Worm (Caenorhabditis elegans): Measurements from ENCODE around the gene C17C3.3.

C17C3.3 gene

ce11 chrII:5594210-5594764, 32.8 kb downstream of the C17C3.3 start, which contains the start of gene ttc-4:
Gene ttc-4 (plus strand): TSS chrII:5594714.
- TF ChIP-seq nhr-77 (tag; optimal IDR thresholded peaks at IDR 0.05) (no peak), elt-3 (tag; optimal IDR thresholded peaks at IDR 0.05) (no peak), nhr-23 (tag; optimal IDR thresholded peaks at IDR 0.05) (peak; percentile 38), lin-15B (tag; optimal IDR thresholded peaks at IDR 0.05) (peak; percentile 65), nhr-25 (tag; optimal IDR thresholded peaks at IDR 0.05) (no peak), ceh-16 (tag; optimal IDR thresholded peaks at IDR 0.05) (no peak), aly-2 (tag; optimal IDR thresholded peaks at IDR 0.05) (no peak), ceh-9 (tag; optimal IDR thresholded peaks at IDR 0.05) (no peak), zag-1 (tag; optimal IDR thresholded peaks at IDR 0.05) (no peak), ceh-82 (tag; optimal IDR thresholded peaks at IDR 0.05) (no peak), egl-27 (tag; optimal IDR thresholded peaks at IDR 0.05) (no peak), nfya-1 (tag; optimal IDR thresholded peaks at IDR 0.05; ENCODE audit: insufficient read depth) (peak; percentile 58), unc-62 (GFP tag; optimal IDR thresholded peaks at IDR 0.05) (no peak), ama-1 (optimal IDR thresholded peaks at IDR 0.05) (no peak), snpc-4 (tag; optimal IDR thresholded peaks at IDR 0.05) (peak; percentile 75), elt-2 (tag; optimal IDR thresholded peaks at IDR 0.05) (peak; percentile 39), pqm-1 (tag; optimal IDR thresholded peaks at IDR 0.05) (peak; percentile 51), fos-1 (tag; optimal IDR thresholded peaks at IDR 0.05) (no peak), fkh-10 (GFP tag; optimal IDR thresholded peaks at IDR 0.05) (no peak), pha-4 (tag; optimal IDR thresholded peaks at IDR 0.05) (peak; percentile 71), nhr-11 (tag; optimal IDR thresholded peaks at IDR 0.05) (no peak), nhr-76 (tag; optimal IDR thresholded peaks at IDR 0.05) (no peak)

- TF ChIP-seq ZK546.5 (tag; optimal IDR thresholded peaks at IDR 0.05) (no peak), nhr-67 (tag; optimal IDR thresholded peaks at IDR 0.05) (no peak), fos-1 (tag; optimal IDR thresholded peaks at IDR 0.05) (no peak), mml-1 (tag; optimal IDR thresholded peaks at IDR 0.05) (no peak), snpc-4 (tag; optimal IDR thresholded peaks at IDR 0.05) (no peak), ceh-28 (tag; optimal IDR thresholded peaks at IDR 0.05) (no peak), lin-39 (tag; optimal IDR thresholded peaks at IDR 0.05) (no peak), nhr-23 (tag; optimal IDR thresholded peaks at IDR 0.05) (no peak), unc-62 (GFP tag; optimal IDR thresholded peaks at IDR 0.05) (no peak), elt-2 (tag; optimal IDR thresholded peaks at IDR 0.05) (no peak), ceh-16 (tag; optimal IDR thresholded peaks at IDR 0.05) (no peak), lin-15B (tag; optimal IDR thresholded peaks at IDR 0.05) (no peak), hmg-11 (tag; optimal IDR thresholded peaks at IDR 0.05) (no peak), nhr-28 (tag; optimal IDR thresholded peaks at IDR 0.05) (no peak)
Observed at ce11 chrII:5596247-5596646, 34.7 kb downstream of the C17C3.3 start, which contains the start of gene C17G10.1. Gene C17G10.1 (plus strand): TSS chrII:5596547.

ce11 chrII:5599326-5600044, 37.9 kb downstream of the C17C3.3 start, which contains the start of gene C17G10.10:
Gene C17G10.10 (minus strand): TSS chrII:5599376.
- TF ChIP-seq ama-1 (optimal IDR thresholded peaks at IDR 0.05) (peak; percentile 93), nhr-28 (tag; optimal IDR thresholded peaks at IDR 0.05) (peak; percentile 30), elt-1 (tag; optimal IDR thresholded peaks at IDR 0.05) (no peak), mdl-1 (tag; optimal IDR thresholded peaks at IDR 0.05) (peak; percentile 34), nfya-1 (tag; optimal IDR thresholded peaks at IDR 0.05; ENCODE audit: insufficient read depth) (peak; percentile 75), mml-1 (tag; optimal IDR thresholded peaks at IDR 0.05) (no peak), nhr-76 (tag; optimal IDR thresholded peaks at IDR 0.05) (no peak), daf-12 (tag; optimal IDR thresholded peaks at IDR 0.05) (no peak), lsy-12 (tag; optimal IDR thresholded peaks at IDR 0.05) (peak; percentile 61), zag-1 (tag; optimal IDR thresholded peaks at IDR 0.05) (no peak), skn-1 (tag; optimal IDR thresholded peaks at IDR 0.05) (peak; percentile 9), lin-39 (tag; optimal IDR thresholded peaks at IDR 0.05) (peak; percentile 38), jun-1 (tag; optimal IDR thresholded peaks at IDR 0.05) (peak; percentile 29), ceh-28 (tag; optimal IDR thresholded peaks at IDR 0.05) (peak; percentile 47), ceh-16 (tag; optimal IDR thresholded peaks at IDR 0.05) (no peak), nhr-23 (tag; optimal IDR thresholded peaks at IDR 0.05) (peak; percentile 84), ZK546.5 (tag; optimal IDR thresholded peaks at IDR 0.05) (no peak), pqm-1 (tag; optimal IDR thresholded peaks at IDR 0.05) (peak; percentile 55), eor-1 (tag; optimal IDR thresholded peaks at IDR 0.05) (no peak), pha-4 (tag; optimal IDR thresholded peaks at IDR 0.05) (peak; percentile 49), hmg-11 (tag; optimal IDR thresholded peaks at IDR 0.05) (peak; percentile 60), nhr-237 (tag; optimal IDR thresholded peaks at IDR 0.05) (no peak), aly-2 (tag; optimal IDR thresholded peaks at IDR 0.05) (no peak), R02D3.7 (tag; optimal IDR thresholded peaks at IDR 0.05) (peak; percentile 10), sea-2 (GFP tag; optimal IDR thresholded peaks at IDR 0.05) (no peak), tbx-2 (tag; optimal IDR thresholded peaks at IDR 0.05) (peak; percentile 33), fkh-10 (GFP tag; optimal IDR thresholded peaks at IDR 0.05) (no peak), nhr-67 (tag; optimal IDR thresholded peaks at IDR 0.05) (no peak), unc-62 (GFP tag; optimal IDR thresholded peaks at IDR 0.05) (no peak), fkh-2 (tag; optimal IDR thresholded peaks at IDR 0.05) (no peak), elt-2 (tag; optimal IDR thresholded peaks at IDR 0.05) (peak; percentile 83), ceh-9 (tag; optimal IDR thresholded peaks at IDR 0.05) (no peak), snpc-4 (tag; optimal IDR thresholded peaks at IDR 0.05) (peak; percentile 99), unc-39 (tag; optimal IDR thresholded peaks at IDR 0.05) (no peak), nhr-25 (tag; optimal IDR thresholded peaks at IDR 0.05) (peak; percentile 82), fos-1 (tag; optimal IDR thresholded peaks at IDR 0.05) (no peak), nhr-77 (tag; optimal IDR thresholded peaks at IDR 0.05) (peak; percentile 89), lin-15B (tag; optimal IDR thresholded peaks at IDR 0.05) (peak; percentile 60), elt-3 (tag; optimal IDR thresholded peaks at IDR 0.05) (peak in 1 of 3 experiments; percentile 30), egl-5 (tag; optimal IDR thresholded peaks at IDR 0.05) (peak; percentile 54)

Measured in whole organism, L3 larva.